Worm (Caenorhabditis elegans): ENCODE measurements around the gene kat-1.

- TF ChIP-seq mdl-1 (tag; optimal IDR thresholded peaks at IDR 0.05) = no peak
- no peak for TF ChIP-seq pha-4 (GFP tag; IDR thresholded peaks at IDR 0.05)
- TF ChIP-seq pha-4 (tag; optimal IDR thresholded peaks at IDR 0.05) = no peak
- TF ChIP-seq mxl-3 (GFP tag; optimal IDR thresholded peaks at IDR 0.05) = no peak
These were observed 3.7 kb upstream of the kat-1 start, which contains the start of gene him-14 for ce11 chrII:7069866-7070265.
